ENCODE assay signal across 3 fruit fly cellular contexts in genomic region chrX:13561371-13561770, dm6.
TF ChIP-seq lines count a peak whose summit lies in the region.

Gene CG32633 (plus strand): TSS chrX:13561671.

- no peak for TF ChIP-seq CTCF in whole organism, embryonic (GFP tag; optimal IDR thresholded peaks at IDR 0.05; lab: Kevin White, UChicago)

TF ChIP-seq in whole organism, embryonic, 481 proteins besides CTCF, POLR2A, EP300 and RAD21:
- TF ChIP-seq CG17361 (GFP tag; IDR thresholded peaks at IDR 0.05; lab: Robert Waterston, UW), result no peak
- TF ChIP-seq CG1603 (tag; optimal IDR thresholded peaks at IDR 0.05; lab: Kevin White, UChicago), result no peak
- no peak for TF ChIP-seq CG8359 (GFP tag; optimal IDR thresholded peaks at IDR 0.05; lab: Kevin White, UChicago; ENCODE audit: borderline replicate concordance)
- TF ChIP-seq Jarid2 (GFP tag; optimal IDR thresholded peaks at IDR 0.05; lab: Kevin White, UChicago), result no peak
- peak; percentile 39 for TF ChIP-seq exex (tag; optimal IDR thresholded peaks at IDR 0.05; lab: Kevin White, UChicago)
- TF ChIP-seq CG8290 (GFP tag; optimal IDR thresholded peaks at IDR 0.05; lab: Kevin White, UChicago), result no peak
- TF ChIP-seq CG8290 (tag; optimal IDR thresholded peaks at IDR 0.05; lab: Kevin White, UChicago), result no peak
- no peak for TF ChIP-seq crp (GFP tag; optimal IDR thresholded peaks at IDR 0.05; lab: Kevin White, UChicago)
- TF ChIP-seq run (tag; optimal IDR thresholded peaks at IDR 0.05; lab: Kevin White, UChicago), result no peak
- TF ChIP-seq CG7556 (GFP tag; optimal IDR thresholded peaks at IDR 0.05; lab: Kevin White, UChicago), result no peak
- no peak for TF ChIP-seq az2 (GFP tag; optimal IDR thresholded peaks at IDR 0.05; lab: Kevin White, UChicago)
- no peak for TF ChIP-seq gfzf (GFP tag; optimal IDR thresholded peaks at IDR 0.05; lab: Kevin White, UChicago)
- peak; percentile 45; the same call in 1 of the 2 replicates for TF ChIP-seq GATAe (GFP tag; conservative IDR thresholded peaks at IDR 0.05; lab: Robert Waterston, UW)
- no peak for TF ChIP-seq NK7.1 (GFP tag; optimal IDR thresholded peaks at IDR 0.05; lab: Kevin White, UChicago)

TF ChIP-seq in whole organism, prepupa, 60 proteins besides CTCF, POLR2A, EP300 and RAD21:
- no peak for TF ChIP-seq Hr38 (GFP tag; optimal IDR thresholded peaks at IDR 0.05; lab: Kevin White, UChicago)
- TF ChIP-seq vri (GFP tag; optimal IDR thresholded peaks at IDR 0.05; lab: Kevin White, UChicago), result peak; percentile 15

TF ChIP-seq in whole organism, wandering third instar larva, 38 proteins besides CTCF, POLR2A, EP300 and RAD21:
- TF ChIP-seq fru (GFP tag; optimal IDR thresholded peaks at IDR 0.05; lab: Kevin White, UChicago) (peak; percentile 33), dmrt93B (GFP tag; optimal IDR thresholded peaks at IDR 0.05; lab: Kevin White, UChicago) (no peak)
